Worm (Caenorhabditis elegans): ENCODE measurements around the gene srh-20.
A peak's percentile ranks its signal among the peaks of the same experiment; 100 is the strongest.

Gene srh-20

DNA sequence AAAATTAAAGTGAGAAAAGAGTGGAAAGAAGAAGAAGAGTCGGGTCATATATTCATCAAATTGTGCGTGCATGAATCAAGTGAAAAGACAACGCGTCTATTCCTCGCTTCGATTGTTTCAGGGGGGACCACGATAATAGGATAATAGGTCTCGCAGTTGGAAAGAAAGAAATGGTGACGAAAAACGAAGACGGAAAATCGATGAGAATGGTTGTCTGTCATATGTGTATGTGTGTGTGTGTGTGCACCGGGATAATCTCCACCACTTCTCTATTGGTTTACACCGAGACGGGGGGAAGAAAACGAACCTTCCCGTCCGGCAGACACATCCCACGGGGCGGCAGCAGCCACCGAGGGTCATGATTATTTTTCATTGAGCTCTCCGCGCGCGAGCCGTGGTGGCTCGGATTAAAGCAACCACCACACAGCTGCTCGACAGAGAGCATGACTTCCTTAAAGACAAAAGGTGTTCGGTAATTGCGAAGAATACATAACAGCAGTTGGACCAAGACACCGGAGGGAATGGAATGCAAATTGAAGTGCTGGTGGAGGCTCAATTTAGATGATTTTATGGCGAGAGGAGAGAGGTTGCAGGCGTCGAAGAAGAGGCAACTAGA, 39.4 kb downstream of the srh-20 start:
- TF ChIP-seq cog-1 (tag; optimal IDR thresholded peaks at IDR 0.05) (peak; percentile 27), tab-1 (GFP tag; IDR thresholded peaks at IDR 0.05) (0 out of 2 replicates have a peak, but pooled peaks have one; percentile 64), med-1 (GFP tag; optimal IDR thresholded peaks at IDR 0.05; ENCODE audit: insufficient read depth) (no peak), ref-1 (GFP tag; conservative IDR thresholded peaks at IDR 0.05) (no peak)

DNA sequence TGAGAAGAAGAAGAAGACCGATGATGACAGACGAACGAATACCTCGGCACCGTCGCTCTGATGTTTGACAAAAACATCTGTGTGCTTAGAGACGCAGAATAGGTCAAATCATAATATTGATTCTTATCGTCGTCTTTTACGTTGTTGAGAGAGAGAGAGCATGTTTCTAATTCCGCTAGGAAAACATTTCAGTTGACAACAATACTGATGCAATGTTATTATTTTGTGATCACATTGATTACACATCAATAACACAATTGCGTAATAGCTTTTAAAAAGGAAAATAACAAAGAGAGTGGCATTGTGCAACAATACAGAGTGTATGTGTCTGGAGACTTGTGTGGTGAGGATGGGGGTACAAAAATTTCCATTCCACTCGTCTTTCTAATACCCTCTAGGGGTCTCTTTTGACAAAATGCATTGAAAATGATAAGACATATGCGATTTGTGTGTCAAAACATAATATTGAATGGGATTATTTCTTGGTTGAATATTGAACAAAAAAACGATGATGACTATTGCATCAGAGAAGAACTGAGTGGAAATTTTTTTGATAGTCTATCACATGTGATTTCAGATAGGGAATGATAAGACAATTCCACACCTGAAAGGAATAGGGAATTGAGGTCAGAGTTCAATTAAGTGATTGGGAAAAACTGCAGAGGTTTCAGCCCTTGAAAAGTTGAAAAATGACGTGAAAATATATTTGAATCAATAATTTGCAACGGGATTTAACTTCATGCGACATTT, 40.1 kb downstream of the srh-20 start:
- TF ChIP-seq T22C8.4 (GFP tag; IDR thresholded peaks at IDR 0.05) (no peak), ztf-29 (GFP tag; IDR thresholded peaks at IDR 0.05) (no peak), ref-1 (GFP tag; conservative IDR thresholded peaks at IDR 0.05) (no peak), ztf-23 (GFP tag; IDR thresholded peaks at IDR 0.05) (no peak), cog-1 (tag; optimal IDR thresholded peaks at IDR 0.05) (no peak), flt-1 (GFP tag; IDR thresholded peaks at IDR 0.05) (no peak), med-1 (GFP tag; optimal IDR thresholded peaks at IDR 0.05; ENCODE audit: insufficient read depth) (no peak), tab-1 (GFP tag; IDR thresholded peaks at IDR 0.05) (no peak), klf-2 (GFP tag; conservative IDR thresholded peaks at IDR 0.05) (no peak)

DNA sequence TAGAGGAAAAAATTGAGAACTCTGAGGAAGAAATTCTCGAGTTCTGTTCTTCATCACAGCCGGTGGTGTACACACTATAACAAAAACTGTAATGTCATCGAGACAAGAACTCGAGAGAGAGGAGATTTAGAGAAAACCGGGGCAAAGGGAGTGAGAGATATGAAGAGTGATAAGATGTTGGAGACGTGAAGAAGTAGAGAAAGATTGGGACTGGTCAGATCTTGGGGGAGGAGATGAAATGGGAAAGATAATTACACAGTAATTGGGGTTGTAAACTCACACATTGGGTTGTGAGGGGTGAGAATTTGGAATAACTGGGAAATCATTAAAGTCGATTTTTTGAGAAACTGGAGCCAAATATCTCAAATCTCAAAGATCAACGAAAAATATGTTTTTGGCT, 41.1 kb downstream of the srh-20 start:
- TF ChIP-seq med-1 (GFP tag; optimal IDR thresholded peaks at IDR 0.05; ENCODE audit: insufficient read depth) (no peak), ztf-29 (GFP tag; IDR thresholded peaks at IDR 0.05) (no peak), ztf-23 (GFP tag; IDR thresholded peaks at IDR 0.05) (no peak), tab-1 (GFP tag; IDR thresholded peaks at IDR 0.05) (no peak), ref-1 (GFP tag; conservative IDR thresholded peaks at IDR 0.05) (no peak), T22C8.4 (GFP tag; IDR thresholded peaks at IDR 0.05) (no peak), klf-2 (GFP tag; conservative IDR thresholded peaks at IDR 0.05) (no peak), flt-1 (GFP tag; IDR thresholded peaks at IDR 0.05) (no peak)

DNA sequence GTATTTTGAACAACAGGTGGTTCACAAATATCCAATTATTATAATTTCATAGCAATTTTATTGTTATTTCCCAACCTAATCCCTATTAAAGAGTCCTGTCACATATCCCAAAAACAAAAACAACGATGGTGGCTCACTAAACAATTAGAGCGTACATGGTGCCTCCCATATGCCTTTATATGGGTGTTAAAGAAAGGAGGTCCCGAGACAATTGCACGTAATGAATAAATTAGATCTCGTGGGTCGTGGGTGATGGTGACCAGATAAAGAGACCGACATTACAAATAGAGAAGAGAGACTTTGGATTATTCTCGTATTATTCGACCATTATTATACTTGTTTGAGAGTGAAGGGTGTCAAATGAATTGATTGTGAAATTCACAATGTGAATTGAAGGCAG, 42.5 kb downstream of the srh-20 start:
- TF ChIP-seq med-1 (GFP tag; optimal IDR thresholded peaks at IDR 0.05; ENCODE audit: insufficient read depth) = no peak
- TF ChIP-seq ref-1 (GFP tag; conservative IDR thresholded peaks at IDR 0.05) = no peak
- TF ChIP-seq klf-2 (GFP tag; conservative IDR thresholded peaks at IDR 0.05) = no peak
- peak; percentile 6 for TF ChIP-seq cog-1 (tag; optimal IDR thresholded peaks at IDR 0.05)

DNA sequence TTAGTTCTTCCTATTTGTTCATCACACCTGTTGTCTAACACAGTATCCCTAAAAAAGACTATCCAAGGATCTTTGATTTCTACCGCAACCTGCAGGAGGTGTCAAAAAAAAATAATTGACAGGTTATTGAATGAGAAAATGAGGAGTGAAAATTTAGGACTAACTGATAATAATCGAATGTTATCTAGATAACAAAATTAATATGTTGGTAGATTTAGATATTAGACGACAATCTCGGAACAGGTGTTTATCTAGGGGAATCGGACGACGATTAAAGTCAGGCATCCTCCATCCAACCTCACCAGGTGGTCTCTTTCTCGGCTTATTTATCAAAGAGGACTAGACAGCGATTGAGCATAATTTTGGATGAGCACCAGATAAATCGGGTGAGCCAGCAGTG, 44.1 kb downstream of the srh-20 start:
- TF ChIP-seq ref-1 (GFP tag; conservative IDR thresholded peaks at IDR 0.05) = no peak
- no peak for TF ChIP-seq med-1 (GFP tag; optimal IDR thresholded peaks at IDR 0.05; ENCODE audit: insufficient read depth)
- no peak for TF ChIP-seq ztf-29 (GFP tag; IDR thresholded peaks at IDR 0.05)

DNA sequence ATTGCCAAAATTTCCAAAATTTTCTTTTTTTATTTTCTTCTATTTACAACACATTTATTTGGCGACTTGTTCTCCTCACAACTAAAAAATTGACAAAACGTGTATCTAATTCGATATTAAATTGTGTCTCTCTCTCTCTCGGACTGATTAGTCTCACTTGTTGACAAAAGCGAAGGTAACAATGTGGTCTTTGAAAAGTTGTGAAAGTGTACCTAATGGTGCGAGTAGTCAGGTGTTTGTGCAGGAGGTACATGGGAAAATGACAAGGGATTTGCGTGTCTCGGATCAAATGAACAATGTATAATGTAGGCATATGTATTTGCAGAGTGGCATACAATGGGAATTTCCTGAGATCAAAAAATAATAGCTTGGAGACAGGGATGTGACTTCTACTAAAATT, 44.8 kb downstream of the srh-20 start:
- TF ChIP-seq ref-1 (GFP tag; conservative IDR thresholded peaks at IDR 0.05) (no peak), T22C8.4 (GFP tag; IDR thresholded peaks at IDR 0.05) (no peak), klf-2 (GFP tag; conservative IDR thresholded peaks at IDR 0.05) (no peak)

DNA sequence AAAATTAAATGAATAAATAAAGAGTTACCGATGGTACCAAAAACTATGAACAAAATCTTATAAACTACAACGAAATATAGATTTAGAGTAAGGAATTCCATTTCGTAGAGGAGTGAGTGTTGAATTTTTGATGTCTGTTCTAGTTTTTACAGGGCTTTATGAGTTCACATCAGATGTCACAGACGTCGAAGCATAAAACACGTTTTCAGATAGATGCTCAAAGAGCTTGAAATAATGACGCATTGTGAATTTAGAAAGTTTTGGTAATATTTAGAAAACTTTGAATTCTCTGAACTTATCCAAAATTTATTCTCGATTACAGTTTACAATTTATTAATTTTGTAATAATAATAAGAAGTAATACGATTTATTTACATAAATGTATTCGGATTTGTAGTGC, 48.2 kb downstream of the srh-20 start, which contains the start of gene srsx-9:
Gene srsx-9 (minus strand): TSS at position 101 of the 400 bp plus-strand sequence.
- no peak for TF ChIP-seq ztf-29 (GFP tag; IDR thresholded peaks at IDR 0.05)
- no peak for TF ChIP-seq ref-1 (GFP tag; conservative IDR thresholded peaks at IDR 0.05)
- no peak for TF ChIP-seq klf-2 (GFP tag; conservative IDR thresholded peaks at IDR 0.05)
- TF ChIP-seq T22C8.4 (GFP tag; IDR thresholded peaks at IDR 0.05) = no peak
- TF ChIP-seq ztf-23 (GFP tag; IDR thresholded peaks at IDR 0.05) = no peak

DNA sequence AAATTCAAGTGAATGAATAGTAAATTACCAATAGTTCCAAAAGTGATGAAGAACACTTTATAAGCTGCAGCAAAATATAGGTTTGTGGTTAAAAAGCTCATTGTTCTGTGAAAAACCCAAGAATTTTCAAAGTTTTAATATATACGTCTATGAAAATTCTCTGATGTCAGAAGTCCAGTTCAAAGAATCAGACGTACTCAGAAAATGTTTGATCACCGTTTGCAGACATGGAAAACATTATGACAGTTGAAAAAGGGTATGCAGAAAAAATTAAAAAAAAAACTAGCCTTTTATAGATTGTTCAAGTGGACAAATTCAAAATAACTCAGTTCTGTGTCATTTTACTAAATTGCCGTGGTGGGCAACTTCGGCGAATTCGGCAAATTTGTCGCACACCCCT, 50.0 kb downstream of the srh-20 start, which contains the start of gene srsx-10:
Gene srsx-10 (minus strand): TSS at position 101 of the 400 bp plus-strand sequence.
- no peak for TF ChIP-seq klf-2 (GFP tag; conservative IDR thresholded peaks at IDR 0.05)

DNA sequence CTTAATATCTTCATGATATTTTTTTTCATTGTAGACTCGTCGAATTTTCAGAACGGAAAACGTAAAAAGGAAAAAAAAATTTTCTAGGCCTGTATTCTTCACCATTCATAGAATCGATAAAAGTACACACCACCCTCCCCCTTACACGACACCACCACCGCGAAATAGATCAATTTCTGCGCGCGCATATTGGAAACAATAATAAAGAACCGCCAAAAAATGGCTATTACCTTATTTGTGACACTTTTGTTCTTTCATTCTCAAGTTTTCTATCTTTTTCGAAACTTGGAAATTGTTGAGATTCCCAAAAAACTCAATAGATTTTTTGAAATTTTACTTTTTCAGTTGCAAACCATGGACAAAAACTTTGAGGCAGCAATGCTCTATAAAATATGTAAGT, 50.4 kb downstream of the srh-20 start, which contains the start of gene F26G5.1:
Gene F26G5.1 (plus strand): TSS at position 339 of the 400 bp plus-strand sequence.
- TF ChIP-seq T22C8.4 (GFP tag; IDR thresholded peaks at IDR 0.05) = no peak
